Worm (Caenorhabditis elegans): ENCODE results near the gene din-1.

DNA sequence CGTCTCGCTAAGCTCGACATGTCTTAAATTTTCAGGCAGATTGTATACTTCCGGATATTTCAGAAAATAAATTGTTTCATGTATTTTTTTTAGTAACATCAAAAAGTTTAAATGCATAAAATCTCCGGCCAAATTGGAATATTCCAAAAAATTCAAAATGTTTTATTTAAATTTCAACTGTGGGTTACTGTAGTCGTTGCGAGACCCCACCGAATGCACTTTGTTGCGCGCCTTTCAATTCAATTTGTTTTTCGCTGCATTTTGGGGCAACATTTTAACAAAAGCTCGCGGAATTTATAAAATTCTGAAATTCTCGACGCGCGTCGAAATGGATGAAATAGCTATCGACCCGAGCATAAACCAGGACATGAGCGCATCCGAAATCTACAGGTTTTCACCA lies 60.5 kb downstream of the din-1 start, which contains the start of gene F54D5.2:
- TF ChIP-seq bed-2 (GFP tag; IDR thresholded peaks at IDR 0.05) (no peak), Y79H2A.3 (GFP tag; conservative IDR thresholded peaks at IDR 0.05) (no peak), atf-7 (tag; optimal IDR thresholded peaks at IDR 0.05) (no peak), F33H1.4 (GFP tag; IDR thresholded peaks at IDR 0.05) (peak; percentile 84), madf-10 (tag; optimal IDR thresholded peaks at IDR 0.05) (no peak), tlf-1 (GFP tag; optimal IDR thresholded peaks at IDR 0.05) (no peak)
